Worm (Caenorhabditis elegans): ENCODE measurements around the gene lir-3.

DNA sequence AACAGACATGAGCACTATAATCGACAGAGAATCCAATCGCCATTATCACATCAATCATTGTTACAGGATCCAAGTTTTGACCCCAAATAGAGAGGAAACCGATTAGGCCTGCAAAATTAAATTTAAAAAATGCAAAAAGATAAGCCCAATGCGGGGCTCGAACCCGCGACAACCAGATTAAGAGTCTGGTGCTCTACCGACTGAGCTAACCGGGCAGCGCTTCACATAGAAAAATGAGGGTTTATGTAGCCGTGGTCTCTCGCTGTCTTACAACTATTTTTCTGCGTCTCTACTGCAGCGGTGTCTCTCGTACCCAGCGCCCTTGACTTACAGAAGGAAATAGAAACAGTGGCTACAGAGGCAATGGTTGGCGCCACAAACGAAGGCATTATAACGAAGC lies 26.9 kb downstream of the lir-3 start:
- TF ChIP-seq madf-3 (GFP tag; IDR thresholded peaks at IDR 0.05) (no peak), die-1 (tag; optimal IDR thresholded peaks at IDR 0.05) (peak; percentile 88), dpff-1 (tag; optimal IDR thresholded peaks at IDR 0.05) (no peak), unc-62 (GFP tag; optimal IDR thresholded peaks at IDR 0.05) (no peak)
